Worm (Caenorhabditis elegans) whole organism, young adult: ENCODE measurements around the gene garr-1.

Experiments used
- B0019.2 ChIP-seq: fragments of 200-800 bp; sonication (Bioruptor generic); conservative IDR thresholded peaks from 2 replicates; pipeline ENCODE4 v1.3.6; 2022; ENCODE audit warnings: missing genetic modification reagents, missing genetic modification characterization, missing compliant biosample characterization
- B0035.1 ChIP-seq: sonication (generic microtip); optimal IDR thresholded peaks from 2 replicates; lab custom pipeline; 2016; ENCODE audit warnings: missing genetic modification characterization, mild to moderate bottlenecking, missing compliant biosample characterization, missing genotype, missing genetic modification reagents
- F22D6.2 ChIP-seq: sonication (generic microtip); optimal IDR thresholded peaks from 2 replicates; lab custom pipeline; 2016; ENCODE audit warnings: mild to moderate bottlenecking, missing genetic modification characterization, missing compliant biosample characterization
- F23B12.7 ChIP-seq: sonication (generic microtip); optimal IDR thresholded peaks from 2 replicates; lab custom pipeline; 2017; ENCODE audit warnings: missing genetic modification characterization, mild to moderate bottlenecking, missing compliant biosample characterization, antibody characterized with exemption, moderate library complexity; ENCODE audit not compliant: insufficient read depth
- F33H1.4 ChIP-seq: fragments of 200-800 bp; sonication (Bioruptor generic); IDR thresholded peaks from 2 replicates; pipeline ENCODE4 v1.3.6; 2022; ENCODE audit warnings: missing genetic modification reagents, missing genetic modification characterization, missing compliant biosample characterization
- F39B2.1 ChIP-seq: fragments of 200-800 bp; sonication (Bioruptor generic); IDR thresholded peaks from 2 replicates; pipeline ENCODE4 v1.3.6; 2022; ENCODE audit warnings: missing genetic modification reagents, missing genetic modification characterization, missing compliant biosample characterization
- F57A8.1 ChIP-seq: fragments of 200-800 bp; sonication (Bioruptor generic); optimal IDR thresholded peaks from 2 replicates; lab custom pipeline; 2018; ENCODE audit warnings: mild to moderate bottlenecking, missing genetic modification characterization, moderate library complexity, missing compliant biosample characterization
- F57C9.4 ChIP-seq: sonication (generic microtip); optimal IDR thresholded peaks from 2 replicates; lab custom pipeline; 2017; ENCODE audit warnings: mild to moderate bottlenecking, missing genetic modification characterization, missing compliant biosample characterization
- T26A5.8 ChIP-seq: sonication (generic microtip); optimal IDR thresholded peaks from 2 replicates; lab custom pipeline; 2016; ENCODE audit warnings: missing genetic modification characterization, missing compliant biosample characterization
- Y53G8AR.9 ChIP-seq: fragments of 200-800 bp; sonication (Bioruptor generic); conservative IDR thresholded peaks from 2 replicates; pipeline ENCODE4 v1.3.6; 2022; ENCODE audit warnings: missing genetic modification reagents, missing genetic modification characterization, missing compliant biosample characterization
- Y67H2A.10 ChIP-seq: fragments of 200-800 bp; sonication (Bioruptor generic); conservative IDR thresholded peaks from 2 replicates; pipeline ENCODE4 v1.3.6; 2022; ENCODE audit warnings: missing genetic modification reagents, missing genetic modification characterization, missing compliant biosample characterization
- Y79H2A.3 ChIP-seq: fragments of 200-800 bp; sonication (Bioruptor generic); conservative IDR thresholded peaks from 2 replicates; pipeline ENCODE4 v1.3.6; 2022; ENCODE audit warnings: missing genetic modification reagents, missing genetic modification characterization, missing compliant biosample characterization
- akir-1 ChIP-seq: fragments of 200-800 bp; sonication (Bioruptor generic); optimal IDR thresholded peaks from 2 replicates; lab custom pipeline; 2018; ENCODE audit warnings: mild to moderate bottlenecking, missing genetic modification characterization, moderate library complexity, missing compliant biosample characterization
- aptf-2 ChIP-seq: fragments of 200-800 bp; sonication (Bioruptor generic); conservative IDR thresholded peaks from 2 replicates; pipeline ENCODE4 v1.3.6; 2022; ENCODE audit warnings: missing genetic modification reagents, missing genetic modification characterization, missing compliant biosample characterization
- cebp-1 ChIP-seq, 2 experiments: fragments of 200-800 bp in 1 of 2; sonication (Bioruptor generic) in 1 of 2; sonication (generic microtip) in 1 of 2; IDR thresholded peaks in 1 of 2; optimal IDR thresholded peaks in 1 of 2; 2 replicates each; pipeline versions ENCODE4 v1.3.6 to Lab custom; 2017 to 2022; ENCODE audit warnings: missing compliant biosample characterization in 2 of 2, missing genetic modification characterization in 2 of 2, mild to moderate bottlenecking in 1 of 2, missing genetic modification reagents in 1 of 2, moderate library complexity in 1 of 2
- ceh-58 ChIP-seq: fragments of 200-800 bp; sonication (Bioruptor generic); IDR thresholded peaks from 2 replicates; pipeline ENCODE4 v1.3.6; 2022; ENCODE audit warnings: missing genetic modification characterization, missing compliant biosample characterization
- dox-1 ChIP-seq: fragments of 200-800 bp; sonication (Bioruptor generic); IDR thresholded peaks from 2 replicates; pipeline ENCODE4 v1.3.6; 2022; ENCODE audit warnings: missing genetic modification reagents, missing genetic modification characterization, missing compliant biosample characterization
- dpff-1 ChIP-seq: sonication (generic microtip); optimal IDR thresholded peaks from 2 replicates; lab custom pipeline; 2017; ENCODE audit warnings: mild to moderate bottlenecking, missing genetic modification characterization, missing compliant biosample characterization
- dpl-1 ChIP-seq: fragments of 150-350 bp; optimal IDR thresholded peaks from 2 replicates; lab custom pipeline; 2014; ENCODE audit warnings: missing biosample characterization, missing genetic modification reagents, missing genetic modification characterization
- egl-44 ChIP-seq: fragments of 200-800 bp; sonication (Bioruptor generic); IDR thresholded peaks from 2 replicates; pipeline ENCODE4 v1.3.6; 2022; ENCODE audit warnings: missing genetic modification reagents, missing genetic modification characterization, missing compliant biosample characterization
- ekl-4 ChIP-seq: fragments of 200-800 bp; sonication (Bioruptor generic); IDR thresholded peaks from 2 replicates; pipeline ENCODE4 v1.3.6; 2022; ENCODE audit warnings: missing genetic modification reagents, missing genetic modification characterization, missing compliant biosample characterization
- fkh-3 ChIP-seq: sonication (generic microtip); optimal IDR thresholded peaks from 2 replicates; lab custom pipeline; 2016; ENCODE audit warnings: mild to moderate bottlenecking, missing genetic modification characterization, missing compliant biosample characterization
- gei-17 ChIP-seq: fragments of 200-800 bp; sonication (Bioruptor generic); optimal IDR thresholded peaks from 2 replicates; lab custom pipeline; 2018; ENCODE audit warnings: mild to moderate bottlenecking, missing genetic modification characterization, missing compliant biosample characterization
- him-1 ChIP-seq: sonication (generic microtip); optimal IDR thresholded peaks from 2 replicates; lab custom pipeline; 2016; ENCODE audit warnings: missing genotype, missing genetic modification reagents, missing genetic modification characterization, missing compliant biosample characterization
- hlh-26 ChIP-seq: fragments of 200-800 bp; sonication (Bioruptor generic); conservative IDR thresholded peaks from 2 replicates; pipeline ENCODE4 v1.3.6; 2022; ENCODE audit warnings: missing genetic modification reagents, missing genetic modification characterization, missing compliant biosample characterization
- let-607 ChIP-seq, 2 experiments: fragments of 200-800 bp in 1 of 2; sonication (Bioruptor generic) in 1 of 2; sonication (generic microtip) in 1 of 2; optimal IDR thresholded peaks; 2 replicates each; lab custom pipeline; 2016 to 2018; ENCODE audit warnings: mild to moderate bottlenecking in 2 of 2, missing compliant biosample characterization in 2 of 2, missing genetic modification characterization in 2 of 2, moderate library complexity in 2 of 2, missing genotype in 1 of 2
- lin-35 ChIP-seq, 3 experiments: fragments of 150-350 bp in 2 of 3; sonication (generic microtip) in 1 of 3; optimal IDR thresholded peaks; 2 replicates each; lab custom pipeline; 2014 to 2018; ENCODE audit warnings: missing biosample characterization in 3 of 3, missing genetic modification characterization in 3 of 3, missing genetic modification reagents in 3 of 3
- lsy-27 ChIP-seq: sonication (generic microtip); optimal IDR thresholded peaks from 2 replicates; lab custom pipeline; 2017; ENCODE audit warnings: missing genetic modification characterization, mild to moderate bottlenecking, missing compliant biosample characterization, antibody characterized with exemption, missing genotype, borderline replicate concordance; ENCODE audit not compliant: insufficient read depth
- madf-10 ChIP-seq: sonication (generic microtip); optimal IDR thresholded peaks from 2 replicates; lab custom pipeline; 2016; ENCODE audit warnings: mild to moderate bottlenecking, missing genetic modification characterization, missing compliant biosample characterization
- madf-3 ChIP-seq: fragments of 200-800 bp; sonication (Bioruptor generic); IDR thresholded peaks from 2 replicates; pipeline ENCODE4 v1.3.6; 2022; ENCODE audit warnings: missing genetic modification reagents, missing genetic modification characterization, missing compliant biosample characterization
- madf-8 ChIP-seq: fragments of 200-800 bp; sonication (Bioruptor generic); conservative IDR thresholded peaks from 2 replicates; pipeline ENCODE4 v1.3.6; 2022; ENCODE audit warnings: missing genetic modification reagents, missing genetic modification characterization, missing compliant biosample characterization
- mxl-1 ChIP-seq: sonication (generic microtip); optimal IDR thresholded peaks from 2 replicates; lab custom pipeline; 2016; ENCODE audit warnings: missing genetic modification characterization, missing compliant biosample characterization
- nfya-1 ChIP-seq: sonication (generic microtip); optimal IDR thresholded peaks from 2 replicates; lab custom pipeline; 2017; ENCODE audit warnings: antibody characterized with exemption, missing compliant biosample characterization, missing genetic modification characterization, borderline replicate concordance; ENCODE audit not compliant: insufficient read depth
- nfya-2 ChIP-seq: fragments of 200-800 bp; sonication (Bioruptor generic); IDR thresholded peaks from 2 replicates; pipeline ENCODE4 v1.3.6; 2022; ENCODE audit warnings: missing genetic modification reagents, missing genetic modification characterization, missing compliant biosample characterization
- nhr-179 ChIP-seq: sonication (generic microtip); optimal IDR thresholded peaks from 2 replicates; lab custom pipeline; 2016; ENCODE audit warnings: mild to moderate bottlenecking, missing genetic modification characterization, missing compliant biosample characterization
- nhr-27 ChIP-seq: fragments of 200-800 bp; sonication (Bioruptor generic); optimal IDR thresholded peaks from 2 replicates; lab custom pipeline; 2018; ENCODE audit warnings: mild to moderate bottlenecking, missing genetic modification characterization, moderate library complexity, missing compliant biosample characterization
- pbrm-1 ChIP-seq: fragments of 200-800 bp; sonication (Bioruptor generic); IDR thresholded peaks from 2 replicates; pipeline ENCODE4 v1.3.6; 2022; ENCODE audit warnings: missing genetic modification reagents, missing genetic modification characterization, missing compliant biosample characterization
- repo-1 ChIP-seq: sonication (generic microtip); optimal IDR thresholded peaks from 2 replicates; lab custom pipeline; 2017; ENCODE audit warnings: mild to moderate bottlenecking, missing genetic modification characterization, missing compliant biosample characterization
- rpc-1 ChIP-seq, 2 experiments: fragments of 150-350 bp in 1 of 2; sonication (generic microtip) in 1 of 2; optimal IDR thresholded peaks; 2 replicates each; lab custom pipeline; 2014 to 2018; ENCODE audit warnings: missing biosample characterization in 1 of 2, missing genetic modification characterization in 1 of 2, missing genetic modification reagents in 1 of 2, missing genotype in 1 of 2
- sea-2 ChIP-seq: fragments of 200-800 bp; sonication (Bioruptor generic); IDR thresholded peaks from 2 replicates; pipeline ENCODE4 v1.3.6; 2022; ENCODE audit warnings: missing genetic modification characterization, missing compliant biosample characterization
- snpc-1.1 ChIP-seq: sonication (generic microtip); optimal IDR thresholded peaks from 2 replicates; lab custom pipeline; 2017; ENCODE audit warnings: missing genetic modification characterization, mild to moderate bottlenecking, missing compliant biosample characterization, antibody characterized with exemption, moderate library complexity, missing genotype, missing genetic modification reagents; ENCODE audit not compliant: insufficient read depth
- snpc-1.3 ChIP-seq: sonication (generic microtip); optimal IDR thresholded peaks from 2 replicates; lab custom pipeline; 2017; ENCODE audit warnings: missing genetic modification characterization, mild to moderate bottlenecking, missing compliant biosample characterization, antibody characterized with exemption, moderate library complexity, missing genotype, missing genetic modification reagents; ENCODE audit not compliant: insufficient read depth
- tbx-9 ChIP-seq: sonication (generic microtip); optimal IDR thresholded peaks from 2 replicates; lab custom pipeline; 2016; ENCODE audit warnings: borderline replicate concordance, missing genetic modification characterization, inconsistent platforms, missing compliant biosample characterization
- tlf-1 ChIP-seq: fragments of 200-800 bp; sonication (Bioruptor generic); optimal IDR thresholded peaks from 2 replicates; lab custom pipeline; 2018; ENCODE audit warnings: mild to moderate bottlenecking, missing genetic modification characterization, missing compliant biosample characterization
- unc-62 ChIP-seq: fragments of 150-350 bp; optimal IDR thresholded peaks from 2 replicates; lab custom pipeline; 2014; ENCODE audit warnings: missing biosample characterization, missing genetic modification reagents, missing genetic modification characterization
- zim-3 ChIP-seq: sonication (generic microtip); optimal IDR thresholded peaks from 2 replicates; lab custom pipeline; 2017; ENCODE audit warnings: mild to moderate bottlenecking, missing genetic modification characterization, moderate library complexity, missing compliant biosample characterization

The garr-1 gene

ce11 chrIV:393409-393930 is 32.5 kb upstream of the garr-1 start, which contains the start of the genes T07A9.15 and nog-1 (continued):
- peak; percentile 47 for TF ChIP-seq snpc-1.3 (tag; lab: Kevin White, UChicago)
- peak in 1 of 3 experiments; percentile 6 for TF ChIP-seq lin-35 (GFP tag; optimal IDR thresholded peaks at IDR 0.05; lab: Kevin White, UChicago)
- no peak for TF ChIP-seq zim-3 (tag; lab: Kevin White, UChicago)
- TF ChIP-seq madf-3 (GFP tag; lab: Robert Waterston, UW), result no peak
- TF ChIP-seq nfya-2 (GFP tag; lab: Robert Waterston, UW), result no peak
- 0 out of 2 replicates have a peak, but pooled peaks have one; percentile 10 for TF ChIP-seq Y53G8AR.9 (GFP tag; lab: Robert Waterston, UW)
- TF ChIP-seq F57C9.4 (tag; lab: Kevin White, UChicago), result no peak
- no peak for TF ChIP-seq tlf-1 (GFP tag; lab: Kevin White, UChicago)
- TF ChIP-seq mxl-1 (tag; lab: Kevin White, UChicago), result no peak
- no peak for TF ChIP-seq Y79H2A.3 (GFP tag; lab: Robert Waterston, UW)
- no peak for TF ChIP-seq unc-62 (GFP tag; lab: Kevin White, UChicago)
- no peak for TF ChIP-seq pbrm-1 (GFP tag; lab: Robert Waterston, UW)
- TF ChIP-seq F57A8.1 (GFP tag; lab: Kevin White, UChicago), result no peak
- no peak for TF ChIP-seq B0019.2 (GFP tag; lab: Robert Waterston, UW)
- no peak for TF ChIP-seq madf-10
- no peak for TF ChIP-seq dpl-1 (GFP tag; lab: Kevin White, UChicago)
- TF ChIP-seq nhr-27, result no peak
- TF ChIP-seq dpff-1 (tag; lab: Kevin White, UChicago), result no peak
- no peak for TF ChIP-seq dox-1 (GFP tag; lab: Robert Waterston, UW)
- TF ChIP-seq nhr-179 (tag; lab: Kevin White, UChicago), result no peak
- TF ChIP-seq him-1 (tag; lab: Kevin White, UChicago), result no peak
- TF ChIP-seq hlh-26 (GFP tag; lab: Robert Waterston, UW), result no peak
- no peak for TF ChIP-seq aptf-2 (GFP tag; lab: Robert Waterston, UW)
- no peak for TF ChIP-seq nfya-1
- TF ChIP-seq ceh-58 (GFP tag; lab: Robert Waterston, UW), result no peak
- TF ChIP-seq repo-1 (tag; lab: Kevin White, UChicago), result no peak
- no peak for TF ChIP-seq rpc-1 (optimal IDR thresholded peaks at IDR 0.05; lab: Kevin White, UChicago)
- no peak for TF ChIP-seq rpc-1 (tag; optimal IDR thresholded peaks at IDR 0.05; lab: Kevin White, UChicago)
- no peak for TF ChIP-seq akir-1 (GFP tag; lab: Kevin White, UChicago)
- TF ChIP-seq ekl-4 (GFP tag; lab: Robert Waterston, UW), result no peak; the same call in 1 of the 2 replicates
- no peak for TF ChIP-seq madf-8 (GFP tag; lab: Robert Waterston, UW)
- no peak for TF ChIP-seq Y67H2A.10 (GFP tag; lab: Robert Waterston, UW)
- peak; percentile 53 for TF ChIP-seq F33H1.4
- TF ChIP-seq sea-2 (GFP tag; lab: Robert Waterston, UW), result no peak
- TF ChIP-seq cebp-1 (GFP tag; IDR thresholded peaks at IDR 0.05; lab: Robert Waterston, UW), result no peak
- peak; percentile 43 for TF ChIP-seq cebp-1 (tag; optimal IDR thresholded peaks at IDR 0.05; lab: Kevin White, UChicago)
- no peak for TF ChIP-seq let-607 (tag; optimal IDR thresholded peaks at IDR 0.05; lab: Kevin White, UChicago)
- TF ChIP-seq snpc-1.1 (tag; lab: Kevin White, UChicago), result no peak
- TF ChIP-seq tbx-9 (tag; lab: Kevin White, UChicago), result no peak
- TF ChIP-seq egl-44 (GFP tag; lab: Robert Waterston, UW), result no peak
- TF ChIP-seq F39B2.1, result no peak
- no peak for TF ChIP-seq fkh-3 (tag; lab: Kevin White, UChicago)
- peak; percentile 46 for TF ChIP-seq F23B12.7 (tag; lab: Kevin White, UChicago)
- no peak for TF ChIP-seq gei-17
- TF ChIP-seq B0035.1 (tag; lab: Kevin White, UChicago), result no peak
- no peak for TF ChIP-seq F22D6.2 (tag; lab: Kevin White, UChicago)
- TF ChIP-seq T26A5.8 (tag; lab: Kevin White, UChicago), result no peak
- no peak for TF ChIP-seq lsy-27 (tag; lab: Kevin White, UChicago)
